Worm (Caenorhabditis elegans): ENCODE data around the gene C28A5.2.

ce11 chrIII:4401142-4401541, 38.2 kb downstream of the C28A5.2 start, which contains the start of gene R07E5.15:
- TF ChIP-seq mec-3 (tag; optimal IDR thresholded peaks at IDR 0.05; ENCODE audit: borderline replicate concordance), result no peak
- TF ChIP-seq fkh-6 (tag; optimal IDR thresholded peaks at IDR 0.05), result no peak
- no peak for TF ChIP-seq nfya-1 (tag; optimal IDR thresholded peaks at IDR 0.05)
- no peak for TF ChIP-seq ceh-6 (GFP tag; optimal IDR thresholded peaks at IDR 0.05)
- no peak for TF ChIP-seq ceh-34 (tag; optimal IDR thresholded peaks at IDR 0.05)
- TF ChIP-seq ceh-48 (tag; optimal IDR thresholded peaks at IDR 0.05), result no peak

All from whole organism, late embryonic.